Fruit fly (Drosophila melanogaster) whole organism, embryonic: Measurements from ENCODE around the gene CG6870.

ENCODE experiments used
- Abd-B ChIP-seq: fragments of 200-800 bp; sonication (Bioruptor generic); optimal IDR thresholded peaks from 2 replicates; lab custom pipeline; 2018; ENCODE audit warnings: missing biosample characterization, mild to moderate bottlenecking, missing genetic modification characterization, moderate library complexity
- Aef1 ChIP-seq: fragments of 200-800 bp; sonication (Bioruptor generic); IDR thresholded peaks from 3 replicates; pipeline ENCODE4 v1.3.6; 2022; ENCODE audit warnings: missing biosample characterization, missing genetic modification characterization
- Atf6 ChIP-seq: fragments of 200-800 bp; sonication (Bioruptor generic); IDR thresholded peaks from 2 replicates; pipeline ENCODE4 v1.3.6; 2022; ENCODE audit warnings: missing biosample characterization, missing genetic modification characterization
- CG10366 ChIP-seq: fragments of 200-800 bp; sonication (Bioruptor generic); IDR thresholded peaks from 2 replicates; pipeline ENCODE4 v1.3.6; 2022; ENCODE audit warnings: missing biosample characterization, missing genetic modification characterization
- CG10543 ChIP-seq: fragments of 200-800 bp; sonication (Bioruptor generic); optimal IDR thresholded peaks from 3 replicates; lab custom pipeline; 2017; ENCODE audit warnings: missing biosample characterization, mild to moderate bottlenecking, missing genetic modification characterization, moderate library complexity
- CG13287 ChIP-seq: fragments of 200-800 bp; sonication (Bioruptor generic); IDR thresholded peaks from 2 replicates; pipeline ENCODE4 v1.3.6; 2022; ENCODE audit warnings: missing biosample characterization, missing genetic modification characterization; ENCODE audit not compliant: partially characterized antibody
- CG14014 ChIP-seq: fragments of 200-800 bp; sonication (Bioruptor generic); IDR thresholded peaks from 2 replicates; pipeline ENCODE4 v1.3.6; 2022; ENCODE audit warnings: missing biosample characterization, missing genetic modification characterization
- CG1602 ChIP-seq: fragments of 200-800 bp; sonication (Bioruptor generic); optimal IDR thresholded peaks from 3 replicates; lab custom pipeline; 2016; ENCODE audit warnings: missing biosample characterization, missing genetic modification characterization
- CG1647 ChIP-seq: fragments of 200-800 bp; sonication (Bioruptor generic); optimal IDR thresholded peaks from 3 replicates; lab custom pipeline; 2016; ENCODE audit warnings: missing biosample characterization, missing genetic modification characterization
- CG16779 ChIP-seq: fragments of 200-800 bp; sonication (Bioruptor generic); IDR thresholded peaks from 2 replicates; pipeline ENCODE4 v1.3.6; 2022; ENCODE audit warnings: missing biosample characterization, missing genetic modification characterization
- CG16815 ChIP-seq: fragments of 200-800 bp; sonication (Bioruptor generic); optimal IDR thresholded peaks from 3 replicates; lab custom pipeline; 2017; ENCODE audit warnings: missing biosample characterization, mild to moderate bottlenecking, missing genetic modification characterization
- CG17328 ChIP-seq: fragments of 200-800 bp; sonication (Bioruptor generic); IDR thresholded peaks from 2 replicates; pipeline ENCODE4 v1.3.6; 2022; ENCODE audit warnings: missing biosample characterization, missing genetic modification characterization
- CG17568 ChIP-seq: fragments of 200-800 bp; sonication (Bioruptor generic); optimal IDR thresholded peaks from 2 replicates; lab custom pipeline; 2018; ENCODE audit warnings: missing biosample characterization, mild to moderate bottlenecking, missing genetic modification characterization, moderate library complexity
- CG17612 ChIP-seq: fragments of 200-800 bp; sonication (Bioruptor generic); IDR thresholded peaks from 2 replicates; pipeline ENCODE4 v1.3.6; 2022; ENCODE audit warnings: missing biosample characterization, missing genetic modification characterization
- CG18619 ChIP-seq: fragments of 200-800 bp; sonication (Bioruptor generic); optimal IDR thresholded peaks from 3 replicates; lab custom pipeline; 2017; ENCODE audit warnings: missing biosample characterization, mild to moderate bottlenecking, missing genetic modification characterization
- CG2116 ChIP-seq: fragments of 200-800 bp; sonication (Bioruptor generic); optimal IDR thresholded peaks from 3 replicates; lab custom pipeline; 2018; ENCODE audit warnings: missing biosample characterization, mild to moderate bottlenecking, missing genetic modification characterization
- CG2202 ChIP-seq: fragments of 200-800 bp; sonication (Bioruptor generic); optimal IDR thresholded peaks from 2 replicates; lab custom pipeline; 2018; ENCODE audit warnings: missing biosample characterization, mild to moderate bottlenecking, missing genetic modification characterization
- CG4328 ChIP-seq: fragments of 200-800 bp; sonication (Bioruptor generic); optimal IDR thresholded peaks from 3 replicates; lab custom pipeline; 2017; ENCODE audit warnings: missing biosample characterization, missing genetic modification reagents, missing genetic modification characterization
- CG4820 ChIP-seq: fragments of 200-800 bp; sonication (Bioruptor generic); optimal IDR thresholded peaks from 3 replicates; lab custom pipeline; 2016; ENCODE audit warnings: missing biosample characterization, missing genetic modification characterization
- CG7786 ChIP-seq: fragments of 200-800 bp; sonication (Bioruptor generic); optimal IDR thresholded peaks from 2 replicates; lab custom pipeline; 2016; ENCODE audit warnings: missing biosample characterization, missing genetic modification characterization
- CG9215 ChIP-seq: fragments of 200-800 bp; sonication (Bioruptor generic); IDR thresholded peaks from 2 replicates; pipeline ENCODE4 v1.3.6; 2022; ENCODE audit warnings: missing biosample characterization, missing genetic modification characterization
- CG9609 ChIP-seq: fragments of 200-800 bp; sonication (Bioruptor generic); optimal IDR thresholded peaks from 3 replicates; lab custom pipeline; 2016; ENCODE audit warnings: missing biosample characterization, missing genetic modification characterization
- CoRest ChIP-seq: fragments of 200-800 bp; sonication (Bioruptor generic); optimal IDR thresholded peaks from 3 replicates; lab custom pipeline; 2018; ENCODE audit warnings: missing biosample characterization, mild to moderate bottlenecking, missing genetic modification characterization, moderate library complexity
- Dad ChIP-seq: fragments of 200-800 bp; sonication (Bioruptor generic); optimal IDR thresholded peaks from 3 replicates; lab custom pipeline; 2016; ENCODE audit warnings: missing biosample characterization, missing genetic modification characterization
- Ets97D ChIP-seq: fragments of 200-800 bp; sonication (Bioruptor generic); optimal IDR thresholded peaks from 3 replicates; lab custom pipeline; 2016; ENCODE audit warnings: missing biosample characterization, missing genetic modification characterization
- Gsc ChIP-seq: fragments of 200-800 bp; sonication (Bioruptor generic); IDR thresholded peaks from 2 replicates; pipeline ENCODE4 v1.3.6; 2022; ENCODE audit warnings: missing biosample characterization, missing genetic modification characterization
- H15 ChIP-seq: fragments of 200-800 bp; sonication (Bioruptor generic); IDR thresholded peaks from 3 replicates; pipeline ENCODE4 v1.3.6; 2022; ENCODE audit warnings: missing biosample characterization, missing genetic modification characterization
- Hr39 ChIP-seq: fragments of >200 bp; optimal IDR thresholded peaks from 2 replicates; lab custom pipeline; 2017
- Hsf ChIP-seq: fragments of 200-800 bp; sonication (Bioruptor generic); optimal IDR thresholded peaks from 3 replicates; lab custom pipeline; 2016; ENCODE audit warnings: missing biosample characterization, missing genetic modification characterization
- MESR4 ChIP-seq: fragments of 200-800 bp; sonication (Bioruptor generic); optimal IDR thresholded peaks from 2 replicates; lab custom pipeline; 2018; ENCODE audit warnings: missing biosample characterization, mild to moderate bottlenecking, missing genetic modification characterization, moderate library complexity
- Med ChIP-seq: fragments of 200-800 bp; sonication (Bioruptor generic); peaks from one replicate; lab custom pipeline; 2016; ENCODE audit warnings: missing biosample characterization, missing genetic modification characterization, mild to moderate bottlenecking, inconsistent platforms, moderate library complexity
- Optix ChIP-seq: fragments of 200-800 bp; sonication (Bioruptor generic); IDR thresholded peaks from 3 replicates; pipeline ENCODE4 v1.3.6; 2022; ENCODE audit warnings: missing biosample characterization, missing genetic modification characterization
- Poxn ChIP-seq: fragments of 200-800 bp; sonication (Bioruptor generic); IDR thresholded peaks from 2 replicates; pipeline ENCODE4 v1.3.6; 2022; ENCODE audit warnings: missing biosample characterization, missing genetic modification characterization
- Ravus ChIP-seq: fragments of 200-800 bp; sonication (Bioruptor generic); IDR thresholded peaks from 2 replicates; pipeline ENCODE4 v1.3.6; 2022; ENCODE audit warnings: missing biosample characterization, missing genetic modification characterization
- Six4 ChIP-seq: fragments of 200-800 bp; sonication (Bioruptor generic); optimal IDR thresholded peaks from 2 replicates; lab custom pipeline; 2016; ENCODE audit warnings: missing biosample characterization, missing genetic modification characterization
- Taf1 ChIP-seq: fragments of 200-800 bp; sonication (Bioruptor generic); IDR thresholded peaks from 2 replicates; pipeline ENCODE4 v1.3.6; 2022; ENCODE audit warnings: missing biosample characterization, missing genetic modification characterization
- bowl ChIP-seq: fragments of 200-800 bp; sonication (Bioruptor generic); IDR thresholded peaks from 2 replicates; pipeline ENCODE4 v1.3.6; 2022; ENCODE audit warnings: missing biosample characterization, missing genetic modification characterization
- dysf ChIP-seq: fragments of 200-800 bp; sonication (Bioruptor generic); IDR thresholded peaks from 3 replicates; pipeline ENCODE4 v1.3.6; 2022; ENCODE audit warnings: missing biosample characterization, missing genetic modification characterization
- fd3F ChIP-seq: fragments of 200-800 bp; sonication (Bioruptor generic); optimal IDR thresholded peaks from 2 replicates; lab custom pipeline; 2018; ENCODE audit warnings: missing biosample characterization, mild to moderate bottlenecking, missing genetic modification characterization, moderate library complexity
- lmd ChIP-seq: fragments of 200-800 bp; sonication (Bioruptor generic); IDR thresholded peaks from 2 replicates; pipeline ENCODE4 v1.3.6; 2022; ENCODE audit warnings: missing biosample characterization, missing genetic modification characterization
- mld ChIP-seq: fragments of 200-800 bp; sonication (Bioruptor generic); IDR thresholded peaks from 3 replicates; pipeline ENCODE4 v1.3.6; 2022; ENCODE audit warnings: missing biosample characterization, missing genetic modification characterization; ENCODE audit not compliant: partially characterized antibody
- oc ChIP-seq: fragments of 200-800 bp; sonication (Bioruptor generic); optimal IDR thresholded peaks from 2 replicates; lab custom pipeline; 2018; ENCODE audit warnings: missing biosample characterization, mild to moderate bottlenecking, missing genetic modification characterization, moderate library complexity
- phol ChIP-seq: fragments of 200-800 bp; sonication (Bioruptor generic); optimal IDR thresholded peaks from 3 replicates; lab custom pipeline; 2018; ENCODE audit warnings: missing biosample characterization, mild to moderate bottlenecking, missing genetic modification characterization, moderate library complexity
- repo ChIP-seq: fragments of 200-800 bp; sonication (Bioruptor generic); optimal IDR thresholded peaks from 2 replicates; lab custom pipeline; 2016; ENCODE audit warnings: missing biosample characterization, missing genetic modification characterization
- schlank ChIP-seq: fragments of 200-800 bp; sonication (Bioruptor generic); optimal IDR thresholded peaks from 2 replicates; lab custom pipeline; 2018; ENCODE audit warnings: missing biosample characterization, mild to moderate bottlenecking, missing genetic modification characterization
- sd ChIP-seq: fragments of 200-800 bp; sonication (Bioruptor generic); optimal IDR thresholded peaks from 3 replicates; lab custom pipeline; 2018; ENCODE audit warnings: missing biosample characterization, mild to moderate bottlenecking, missing genetic modification characterization, moderate library complexity
- sens ChIP-seq: fragments of 200-800 bp; sonication (Bioruptor generic); peaks from one replicate; lab custom pipeline; 2016; ENCODE audit warnings: missing biosample characterization, missing genetic modification characterization
- tgo ChIP-seq: fragments of 200-800 bp; sonication (Bioruptor generic); IDR thresholded peaks from 3 replicates; pipeline ENCODE4 v1.3.6; 2022; ENCODE audit warnings: missing biosample characterization, missing genetic modification characterization
- tin ChIP-seq: fragments of 200-800 bp; sonication (Bioruptor generic); optimal IDR thresholded peaks from 3 replicates; lab custom pipeline; 2016; ENCODE audit warnings: missing biosample characterization, missing genetic modification characterization
- twi ChIP-seq: fragments of 200-800 bp; optimal IDR thresholded peaks from 2 replicates; lab custom pipeline; 2019; ENCODE audit warnings: missing biosample characterization, mild to moderate bottlenecking, missing genetic modification characterization, moderate library complexity
- wor ChIP-seq: fragments of 200-800 bp; sonication (Bioruptor generic); IDR thresholded peaks from 2 replicates; pipeline ENCODE4 v1.3.6; 2022; ENCODE audit warnings: missing biosample characterization, missing genetic modification characterization
- yki ChIP-seq: fragments of >200 bp; optimal IDR thresholded peaks from 3 replicates; lab custom pipeline; 2018

CG6870 gene

DNA sequence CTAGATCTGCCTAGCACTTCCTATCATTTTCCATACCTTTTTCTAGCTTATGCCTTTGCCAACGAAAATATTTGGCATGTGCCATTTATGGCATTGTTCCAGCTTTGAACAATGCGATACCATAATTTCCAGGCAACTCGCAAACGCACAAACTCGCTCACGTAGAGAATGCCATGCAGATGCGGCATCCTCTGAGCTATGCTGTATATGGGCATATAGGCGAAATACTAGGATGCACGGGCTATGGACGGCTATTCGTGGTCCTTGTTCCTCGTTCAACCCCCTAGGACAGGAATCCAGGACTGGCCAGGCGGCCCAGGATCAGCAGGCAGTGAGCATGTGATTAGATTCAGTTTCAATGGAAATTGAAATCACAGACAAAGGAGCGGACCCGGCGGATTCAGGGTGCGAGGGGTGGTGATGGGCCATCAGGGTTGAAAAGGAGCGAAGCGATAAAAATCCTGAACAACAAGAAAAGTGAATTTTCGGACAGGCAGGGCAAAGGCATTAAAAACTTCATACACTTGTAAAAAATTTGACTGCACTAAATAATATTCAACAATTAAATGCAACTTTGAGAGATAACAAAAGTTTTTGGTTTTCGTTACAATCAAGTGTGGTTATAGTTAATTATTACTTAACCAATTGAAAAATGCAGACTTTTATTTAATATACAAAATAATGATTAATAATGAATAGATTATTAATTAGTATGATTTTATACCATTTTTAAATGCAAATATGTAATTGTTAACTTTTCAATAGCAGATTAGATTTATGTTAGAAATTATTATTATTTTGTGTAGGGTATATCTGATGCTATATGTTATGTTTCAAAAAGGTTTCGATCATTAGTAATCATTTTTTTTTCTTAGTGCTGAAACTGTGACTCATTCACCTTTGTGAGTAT is 3.7 kb downstream of the CG6870 start (continued):
- TF ChIP-seq CG2202, result no peak
- TF ChIP-seq CG4328 (GFP tag; lab: Kevin White, UChicago), result no peak
- TF ChIP-seq Six4, result no peak
- no peak for TF ChIP-seq lmd (GFP tag; lab: Robert Waterston, UW)
- peak; percentile 28 for TF ChIP-seq CG1602 (GFP tag; lab: Kevin White, UChicago)
- no peak for TF ChIP-seq MESR4 (GFP tag; lab: Kevin White, UChicago)
- peak; percentile 8 for TF ChIP-seq sens
- peak; percentile 32 for TF ChIP-seq CG4820 (GFP tag; lab: Kevin White, UChicago)
- TF ChIP-seq CG9215 (GFP tag; lab: Robert Waterston, UW), result no peak
- peak; percentile 34 for TF ChIP-seq CG16815 (GFP tag; lab: Kevin White, UChicago)
- TF ChIP-seq CG18619 (GFP tag; lab: Kevin White, UChicago), result peak; percentile 35
- no peak for TF ChIP-seq Aef1 (GFP tag; lab: Robert Waterston, UW)
- no peak for TF ChIP-seq Optix (GFP tag; lab: Robert Waterston, UW)
- no peak for TF ChIP-seq yki (lab: Kevin White, UChicago)
- no peak for TF ChIP-seq tin (GFP tag; lab: Kevin White, UChicago)
- peak; percentile 80 for TF ChIP-seq CoRest (tag; lab: Kevin White, UChicago)
- TF ChIP-seq tgo (GFP tag; lab: Robert Waterston, UW), result no peak
- TF ChIP-seq CG7786, result no peak
- no peak for TF ChIP-seq CG14014 (GFP tag; lab: Robert Waterston, UW)
- no peak for TF ChIP-seq mld
- no peak for TF ChIP-seq CG13287 (GFP tag; lab: Robert Waterston, UW)
- TF ChIP-seq sd (tag; lab: Kevin White, UChicago), result peak; percentile 2
- TF ChIP-seq CG17328 (GFP tag; lab: Robert Waterston, UW), result no peak
- TF ChIP-seq CG17612 (GFP tag; lab: Robert Waterston, UW), result no peak
- TF ChIP-seq Hsf, result no peak
- peak; percentile 29 for TF ChIP-seq oc (tag; lab: Kevin White, UChicago)
- no peak for TF ChIP-seq Gsc
- TF ChIP-seq Med (GFP tag; lab: Kevin White, UChicago), result peak; percentile 58
- no peak for TF ChIP-seq CG10543
- TF ChIP-seq Hr39 (lab: Kevin White, UChicago), result no peak
- TF ChIP-seq wor, result no peak
- no peak for TF ChIP-seq fd3F (GFP tag; lab: Kevin White, UChicago)
- no peak for TF ChIP-seq twi (tag; lab: Kevin White, UChicago)
- TF ChIP-seq Dad, result no peak
- no peak for TF ChIP-seq schlank (tag; lab: Kevin White, UChicago)
- no peak for TF ChIP-seq CG10366 (GFP tag; lab: Robert Waterston, UW)
- no peak for TF ChIP-seq CG2116 (GFP tag; lab: Kevin White, UChicago)
- TF ChIP-seq repo, result no peak
- no peak for TF ChIP-seq dysf (GFP tag; lab: Robert Waterston, UW)
- TF ChIP-seq CG9609 (GFP tag; lab: Kevin White, UChicago), result no peak
- no peak for TF ChIP-seq CG1647 (GFP tag; lab: Kevin White, UChicago)
- no peak for TF ChIP-seq bowl
- TF ChIP-seq phol (tag; lab: Kevin White, UChicago), result peak; percentile 75
- TF ChIP-seq Ets97D (GFP tag; lab: Kevin White, UChicago), result no peak
- TF ChIP-seq Taf1 (GFP tag; lab: Robert Waterston, UW), result no peak
- no peak for TF ChIP-seq Poxn (GFP tag; lab: Robert Waterston, UW)
- TF ChIP-seq Atf6 (GFP tag; lab: Robert Waterston, UW), result no peak
- TF ChIP-seq Ravus (GFP tag; lab: Robert Waterston, UW), result no peak
- TF ChIP-seq CG17568 (GFP tag; lab: Kevin White, UChicago), result no peak
- no peak for TF ChIP-seq CG16779 (GFP tag; lab: Robert Waterston, UW)
- peak; percentile 55 for TF ChIP-seq Abd-B (GFP tag; lab: Kevin White, UChicago)
- TF ChIP-seq H15 (GFP tag; lab: Robert Waterston, UW), result no peak
